Fruit fly (Drosophila melanogaster): ENCODE data around the gene Tim13.

DNA sequence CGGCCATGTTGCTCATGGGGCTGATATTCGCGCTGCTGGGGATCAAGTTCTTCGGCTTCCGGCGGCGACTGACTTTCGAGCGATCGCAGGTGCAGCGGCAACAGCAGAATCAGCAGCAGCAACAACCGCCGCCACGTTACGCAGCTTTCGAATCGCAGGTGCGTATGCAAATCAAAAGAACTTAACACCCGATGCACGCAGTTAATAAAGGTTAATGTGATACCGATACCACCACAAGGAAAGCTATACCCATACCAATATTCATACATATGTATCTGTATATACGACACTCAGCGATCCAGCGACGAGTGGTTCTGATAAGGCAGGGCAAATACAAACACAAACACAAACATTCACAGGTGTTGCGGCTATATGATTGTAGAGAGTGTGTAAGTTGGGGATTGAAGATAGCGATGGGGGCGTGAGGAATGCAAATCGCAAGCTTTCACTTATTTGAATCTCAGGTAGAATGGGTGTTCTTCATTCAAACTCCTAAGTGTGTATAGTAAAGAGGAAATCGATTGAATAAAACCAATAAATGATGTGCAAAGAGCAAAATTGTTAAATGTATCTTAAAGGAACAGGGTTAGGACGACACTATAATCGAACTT, 3.2 kb upstream of the Tim13 start:
- TF ChIP-seq h (optimal IDR thresholded peaks at IDR 0.05): no peak
- TF ChIP-seq psq (optimal IDR thresholded peaks at IDR 0.05): no peak

All from Kc167 (cell line).